Worm (Caenorhabditis elegans) whole organism, early embryonic: Measurements from ENCODE around the gene F26F12.2.

Experiments used
- B0310.2 ChIP-seq: sonication (generic microtip); optimal IDR thresholded peaks from 2 replicates; lab custom pipeline; 2016; ENCODE audit warnings: mild to moderate bottlenecking, missing genetic modification characterization, missing compliant biosample characterization
- F13C5.2 ChIP-seq: sonication (generic microtip); optimal IDR thresholded peaks from 2 replicates; lab custom pipeline; 2017; ENCODE audit warnings: mild to moderate bottlenecking, missing genetic modification characterization, inconsistent platforms, missing compliant biosample characterization
- aly-1 ChIP-seq: sonication (generic microtip); optimal IDR thresholded peaks from 2 replicates; lab custom pipeline; 2016; ENCODE audit warnings: missing genetic modification characterization, missing compliant biosample characterization
- ama-1 ChIP-seq: fragments of 150-350 bp; optimal IDR thresholded peaks from 2 replicates; lab custom pipeline; 2014
- ceh-13 ChIP-seq: fragments of 200-800 bp; sonication (Bioruptor generic); optimal IDR thresholded peaks from 2 replicates; lab custom pipeline; 2018; ENCODE audit warnings: mild to moderate bottlenecking, missing genetic modification characterization, missing compliant biosample characterization
- ceh-36 ChIP-seq: sonication (generic microtip); optimal IDR thresholded peaks from 2 replicates; lab custom pipeline; 2016; ENCODE audit warnings: missing genetic modification characterization, inconsistent platforms, missing compliant biosample characterization
- flt-1 ChIP-seq: fragments of 200-800 bp; sonication (Bioruptor generic); IDR thresholded peaks from 2 replicates; pipeline ENCODE4 v1.3.6; 2022; ENCODE audit warnings: missing genetic modification characterization, missing compliant biosample characterization
- hmbx-1 ChIP-seq: sonication (generic microtip); optimal IDR thresholded peaks from 2 replicates; lab custom pipeline; 2016; ENCODE audit warnings: mild to moderate bottlenecking, missing genetic modification characterization, missing compliant biosample characterization
- hmg-4 ChIP-seq: fragments of 200-800 bp; sonication (Bioruptor generic); optimal IDR thresholded peaks from 2 replicates; lab custom pipeline; 2018; ENCODE audit warnings: mild to moderate bottlenecking, missing genetic modification characterization, missing compliant biosample characterization
- pes-1 ChIP-seq: fragments of 200-800 bp; sonication (Bioruptor generic); IDR thresholded peaks from 2 replicates; pipeline ENCODE4 v1.3.6; 2022; ENCODE audit warnings: missing genetic modification reagents, missing genetic modification characterization, missing compliant biosample characterization
- scrt-1 ChIP-seq: fragments of 200-800 bp; sonication (Bioruptor generic); IDR thresholded peaks from 2 replicates; pipeline ENCODE4 v1.3.6; 2022; ENCODE audit warnings: missing genetic modification characterization, missing compliant biosample characterization
- tbx-11 ChIP-seq: fragments of 200-800 bp; sonication (Bioruptor generic); IDR thresholded peaks from 2 replicates; pipeline ENCODE4 v1.3.6; 2022; ENCODE audit warnings: missing genetic modification characterization, missing compliant biosample characterization
- tra-4 ChIP-seq: sonication (generic microtip); optimal IDR thresholded peaks from 2 replicates; lab custom pipeline; 2017; ENCODE audit warnings: missing genetic modification characterization, missing compliant biosample characterization

- no peak for TF ChIP-seq ceh-36 (tag; lab: Kevin White, UChicago)
- no peak for TF ChIP-seq ama-1 (lab: Kevin White, UChicago)
- no peak for TF ChIP-seq tra-4 (tag; lab: Kevin White, UChicago)
- no peak for TF ChIP-seq F13C5.2
- TF ChIP-seq hmbx-1 (tag; lab: Kevin White, UChicago): no peak
- no peak for TF ChIP-seq B0310.2 (tag; lab: Kevin White, UChicago)
- no peak for TF ChIP-seq scrt-1
- no peak for TF ChIP-seq ceh-13 (GFP tag; lab: Kevin White, UChicago)
- TF ChIP-seq flt-1 (GFP tag; lab: Robert Waterston, UW): no peak
- no peak for TF ChIP-seq pes-1 (GFP tag; lab: Robert Waterston, UW)
- no peak for TF ChIP-seq aly-1 (tag; lab: Kevin White, UChicago)
- TF ChIP-seq hmg-4 (GFP tag; lab: Kevin White, UChicago): no peak
- TF ChIP-seq tbx-11 (GFP tag; lab: Robert Waterston, UW): no peak
Measured at ce11 chrV:5880064-5880463, 41.7 kb upstream of the F26F12.2 start, which contains the start of gene C02G6.3.
